Fruit fly (Drosophila melanogaster) whole organism, embryonic: ENCODE measurements around the gene CG32163.

Experiments used
- Blimp-1 ChIP-seq: fragments of 200-800 bp; sonication (Bioruptor generic); optimal IDR thresholded peaks from 3 replicates; lab custom pipeline; 2018; ENCODE audit warnings: missing biosample characterization, missing genetic modification characterization, mild to moderate bottlenecking, moderate library complexity, missing genetic modification reagents
- CG10147 ChIP-seq: fragments of 200-800 bp; sonication (Bioruptor generic); optimal IDR thresholded peaks from 2 replicates; lab custom pipeline; 2019; ENCODE audit warnings: missing biosample characterization, mild to moderate bottlenecking, missing genetic modification characterization, moderate library complexity
- CG10274 ChIP-seq: fragments of 200-800 bp; sonication (Bioruptor generic); optimal IDR thresholded peaks from 3 replicates; lab custom pipeline; 2017; ENCODE audit warnings: missing biosample characterization, mild to moderate bottlenecking, missing genetic modification characterization
- CG10462 ChIP-seq: fragments of 200-800 bp; sonication (Bioruptor generic); optimal IDR thresholded peaks from 2 replicates; lab custom pipeline; 2016; ENCODE audit warnings: missing biosample characterization, missing genetic modification characterization
- CG12744 ChIP-seq: fragments of 200-800 bp; sonication (Bioruptor generic); optimal IDR thresholded peaks from 2 replicates; lab custom pipeline; 2016; ENCODE audit warnings: missing biosample characterization, missing genetic modification characterization
- CG13123 ChIP-seq: fragments of 200-800 bp; sonication (Bioruptor generic); optimal IDR thresholded peaks from 2 replicates; lab custom pipeline; 2016; ENCODE audit warnings: missing biosample characterization, missing genetic modification characterization
- CG13424 ChIP-seq: fragments of 200-800 bp; sonication (Bioruptor generic); optimal IDR thresholded peaks from 2 replicates; lab custom pipeline; 2019; ENCODE audit warnings: missing biosample characterization, mild to moderate bottlenecking, missing genetic modification characterization, moderate library complexity
- CG15601 ChIP-seq: fragments of 200-800 bp; sonication (Bioruptor generic); optimal IDR thresholded peaks from 3 replicates; lab custom pipeline; 2019; ENCODE audit warnings: missing biosample characterization, mild to moderate bottlenecking, missing genetic modification characterization, moderate library complexity
- CG15696 ChIP-seq: fragments of 200-800 bp; sonication (Bioruptor generic); optimal IDR thresholded peaks from 2 replicates; lab custom pipeline; 2019; ENCODE audit warnings: missing biosample characterization, mild to moderate bottlenecking, missing genetic modification characterization, moderate library complexity
- CG1602 ChIP-seq: fragments of 200-800 bp; sonication (Bioruptor generic); optimal IDR thresholded peaks from 3 replicates; lab custom pipeline; 2016; ENCODE audit warnings: missing biosample characterization, missing genetic modification characterization
- CG16863 ChIP-seq: fragments of 200-800 bp; sonication (Bioruptor generic); optimal IDR thresholded peaks from 3 replicates; lab custom pipeline; 2016; ENCODE audit warnings: missing biosample characterization, missing genetic modification characterization
- CG18476 ChIP-seq: fragments of 200-800 bp; sonication (Bioruptor generic); optimal IDR thresholded peaks from 2 replicates; lab custom pipeline; 2016; ENCODE audit warnings: missing biosample characterization, mild to moderate bottlenecking, missing genetic modification characterization
- CG2116 ChIP-seq: fragments of 200-800 bp; sonication (Bioruptor generic); optimal IDR thresholded peaks from 3 replicates; lab custom pipeline; 2018; ENCODE audit warnings: missing biosample characterization, mild to moderate bottlenecking, missing genetic modification characterization
- CG2678 ChIP-seq: fragments of 200-800 bp; sonication (Bioruptor generic); optimal IDR thresholded peaks from 3 replicates; lab custom pipeline; 2019; ENCODE audit warnings: missing biosample characterization, mild to moderate bottlenecking, missing genetic modification characterization, moderate library complexity
- CG2875 ChIP-seq: fragments of 200-800 bp; sonication (Bioruptor generic); optimal IDR thresholded peaks from 2 replicates; lab custom pipeline; 2017; ENCODE audit warnings: missing biosample characterization, mild to moderate bottlenecking, missing genetic modification characterization, missing genetic modification reagents
- CG4404 ChIP-seq: fragments of 200-800 bp; sonication (Bioruptor generic); IDR thresholded peaks from 2 replicates; pipeline ENCODE4 v1.3.6; 2022; ENCODE audit warnings: missing biosample characterization, missing genetic modification characterization
- CG4424 ChIP-seq: fragments of 200-800 bp; sonication (Bioruptor generic); optimal IDR thresholded peaks from 3 replicates; lab custom pipeline; 2016; ENCODE audit warnings: missing biosample characterization, missing genetic modification characterization
- CG7745 ChIP-seq: fragments of 200-800 bp; sonication (Bioruptor generic); optimal IDR thresholded peaks from 2 replicates; lab custom pipeline; 2018; ENCODE audit warnings: missing biosample characterization, mild to moderate bottlenecking, missing genetic modification characterization, moderate library complexity
- CG8478 ChIP-seq: fragments of >200 bp; optimal IDR thresholded peaks from 2 replicates; lab custom pipeline; 2018
- CG9817 ChIP-seq: fragments of 200-800 bp; sonication (Bioruptor generic); optimal IDR thresholded peaks from 2 replicates; lab custom pipeline; 2018; ENCODE audit warnings: missing biosample characterization, mild to moderate bottlenecking, missing genetic modification characterization, moderate library complexity
- Dek ChIP-seq: fragments of 200-800 bp; sonication (Bioruptor generic); optimal IDR thresholded peaks from 3 replicates; lab custom pipeline; 2019; ENCODE audit warnings: missing biosample characterization, mild to moderate bottlenecking, missing genetic modification characterization, moderate library complexity
- Fer1 ChIP-seq: fragments of 200-800 bp; sonication (Bioruptor generic); optimal IDR thresholded peaks from 2 replicates; lab custom pipeline; 2017; ENCODE audit warnings: missing biosample characterization, mild to moderate bottlenecking, missing genetic modification characterization
- Lhr ChIP-seq: fragments of 200-800 bp; sonication (Bioruptor generic); optimal IDR thresholded peaks from 3 replicates; lab custom pipeline; 2017; ENCODE audit warnings: mild to moderate bottlenecking, missing biosample characterization, missing genetic modification reagents, missing genetic modification characterization
- Med ChIP-seq: fragments of 200-800 bp; sonication (Bioruptor generic); peaks from one replicate; lab custom pipeline; 2016; ENCODE audit warnings: missing biosample characterization, missing genetic modification characterization, mild to moderate bottlenecking, inconsistent platforms, moderate library complexity
- Myb ChIP-seq: fragments of 200-800 bp; sonication (Bioruptor generic); optimal IDR thresholded peaks from 2 replicates; lab custom pipeline; 2016; ENCODE audit warnings: missing biosample characterization, missing genetic modification characterization
- Oli ChIP-seq: fragments of 200-800 bp; sonication (Bioruptor generic); optimal IDR thresholded peaks from 2 replicates; lab custom pipeline; 2018; ENCODE audit warnings: missing biosample characterization, mild to moderate bottlenecking, missing genetic modification characterization, moderate library complexity
- Pdp1 ChIP-seq, 2 experiments: fragments of 200-800 bp; sonication (Bioruptor generic); optimal IDR thresholded peaks; 3 replicates each; lab custom pipeline; 2016; ENCODE audit warnings: missing biosample characterization in 2 of 2, missing genetic modification characterization in 2 of 2, mild to moderate bottlenecking in 1 of 2, moderate library complexity in 1 of 2
- Sox100B ChIP-seq: fragments of 200-800 bp; sonication (Bioruptor generic); optimal IDR thresholded peaks from 3 replicates; lab custom pipeline; 2018; ENCODE audit warnings: missing biosample characterization, mild to moderate bottlenecking, missing genetic modification characterization
- Ssrp ChIP-seq: fragments of 200-800 bp; sonication (Bioruptor generic); optimal IDR thresholded peaks from 2 replicates; lab custom pipeline; 2018; ENCODE audit warnings: missing biosample characterization, mild to moderate bottlenecking, missing genetic modification characterization, moderate library complexity
- YL-1 ChIP-seq: fragments of 200-800 bp; sonication (Bioruptor generic); optimal IDR thresholded peaks from 3 replicates; lab custom pipeline; 2017; ENCODE audit warnings: missing biosample characterization, mild to moderate bottlenecking, missing genetic modification characterization
- amos ChIP-seq: fragments of 200-800 bp; sonication (Bioruptor generic); IDR thresholded peaks from 2 replicates; pipeline ENCODE4 v1.3.6; 2022; ENCODE audit warnings: missing biosample characterization, missing genetic modification characterization; ENCODE audit not compliant: partially characterized antibody
- ap ChIP-seq: fragments of 200-800 bp; sonication (Bioruptor generic); IDR thresholded peaks from 2 replicates; pipeline ENCODE4 v1.3.6; 2022; ENCODE audit warnings: missing biosample characterization, missing genetic modification characterization
- bcd ChIP-seq: fragments of 200-800 bp; sonication (Bioruptor generic); optimal IDR thresholded peaks from 2 replicates; lab custom pipeline; 2017; ENCODE audit warnings: missing biosample characterization, mild to moderate bottlenecking, missing genetic modification characterization
- bsh ChIP-seq, 2 experiments: fragments of 200-800 bp; sonication (Bioruptor generic); optimal IDR thresholded peaks; 2 replicates each; lab custom pipeline; 2017 to 2018; ENCODE audit warnings: mild to moderate bottlenecking in 2 of 2, missing biosample characterization in 2 of 2, missing genetic modification characterization in 2 of 2, moderate library complexity in 1 of 2
- chn ChIP-seq: fragments of 200-800 bp; sonication (Bioruptor generic); optimal IDR thresholded peaks from 2 replicates; lab custom pipeline; 2016; ENCODE audit warnings: missing biosample characterization, missing genetic modification characterization
- dimm ChIP-seq: fragments of 200-800 bp; sonication (Bioruptor generic); IDR thresholded peaks from 2 replicates; pipeline ENCODE4 v1.3.6; 2022; ENCODE audit warnings: missing biosample characterization, missing genetic modification characterization
- disco-r ChIP-seq: fragments of 200-800 bp; sonication (Bioruptor generic); optimal IDR thresholded peaks from 2 replicates; lab custom pipeline; 2016; ENCODE audit warnings: missing biosample characterization, missing genetic modification characterization
- eve ChIP-seq, 2 experiments: fragments of >200 bp; optimal IDR thresholded peaks; 2 replicates each; lab custom pipeline; 2017; ENCODE audit warnings: missing biosample characterization in 2 of 2, missing genetic modification characterization in 2 of 2
- ewg ChIP-seq: fragments of 200-800 bp; sonication (Bioruptor generic); optimal IDR thresholded peaks from 3 replicates; lab custom pipeline; 2017; ENCODE audit warnings: mild to moderate bottlenecking, missing biosample characterization, missing genetic modification reagents, missing genetic modification characterization
- fd102C ChIP-seq: fragments of 200-800 bp; sonication (Bioruptor generic); optimal IDR thresholded peaks from 2 replicates; lab custom pipeline; 2018; ENCODE audit warnings: missing biosample characterization, mild to moderate bottlenecking, missing genetic modification characterization, moderate library complexity
- h ChIP-seq: fragments of >200 bp; optimal IDR thresholded peaks from 2 replicates; lab custom pipeline; 2017
- hbn ChIP-seq: fragments of 200-800 bp; sonication (Bioruptor generic); IDR thresholded peaks from 2 replicates; pipeline ENCODE4 v1.3.6; 2022; ENCODE audit warnings: missing biosample characterization, missing genetic modification characterization; ENCODE audit not compliant: partially characterized antibody
- insv ChIP-seq, 2 experiments: fragments of 200-800 bp; sonication (Bioruptor generic); optimal IDR thresholded peaks; 3 replicates each; lab custom pipeline; 2016 to 2018; ENCODE audit warnings: missing biosample characterization in 2 of 2, missing genetic modification characterization in 2 of 2
- repo ChIP-seq: fragments of 200-800 bp; sonication (Bioruptor generic); optimal IDR thresholded peaks from 2 replicates; lab custom pipeline; 2016; ENCODE audit warnings: missing biosample characterization, missing genetic modification characterization
- salm ChIP-seq: fragments of 200-800 bp; sonication (Bioruptor generic); optimal IDR thresholded peaks from 2 replicates; lab custom pipeline; 2018; ENCODE audit warnings: missing biosample characterization, mild to moderate bottlenecking, missing genetic modification characterization
- slbo ChIP-seq: fragments of 200-800 bp; sonication (Bioruptor generic); IDR thresholded peaks from 2 replicates; pipeline ENCODE4 v1.3.6; 2022; ENCODE audit warnings: missing biosample characterization, missing genetic modification characterization
- sqz ChIP-seq: fragments of 200-800 bp; sonication (Bioruptor generic); optimal IDR thresholded peaks from 3 replicates; lab custom pipeline; 2018; ENCODE audit warnings: missing biosample characterization, mild to moderate bottlenecking, missing genetic modification characterization
- tup ChIP-seq: fragments of 200-800 bp; sonication (Bioruptor generic); optimal IDR thresholded peaks from 2 replicates; lab custom pipeline; 2016; ENCODE audit warnings: missing biosample characterization, mild to moderate bottlenecking, missing genetic modification characterization, moderate library complexity
- zen2 ChIP-seq: fragments of 200-800 bp; sonication (Bioruptor generic); IDR thresholded peaks from 3 replicates; pipeline ENCODE4 v1.3.6; 2022; ENCODE audit warnings: missing biosample characterization, missing genetic modification characterization; ENCODE audit not compliant: partially characterized antibody
- zfh1 ChIP-seq: fragments of 200-800 bp; sonication (Bioruptor generic); IDR thresholded peaks from 3 replicates; pipeline ENCODE4 v1.3.6; 2022; ENCODE audit warnings: missing biosample characterization, missing genetic modification characterization

CG32163 gene

DNA sequence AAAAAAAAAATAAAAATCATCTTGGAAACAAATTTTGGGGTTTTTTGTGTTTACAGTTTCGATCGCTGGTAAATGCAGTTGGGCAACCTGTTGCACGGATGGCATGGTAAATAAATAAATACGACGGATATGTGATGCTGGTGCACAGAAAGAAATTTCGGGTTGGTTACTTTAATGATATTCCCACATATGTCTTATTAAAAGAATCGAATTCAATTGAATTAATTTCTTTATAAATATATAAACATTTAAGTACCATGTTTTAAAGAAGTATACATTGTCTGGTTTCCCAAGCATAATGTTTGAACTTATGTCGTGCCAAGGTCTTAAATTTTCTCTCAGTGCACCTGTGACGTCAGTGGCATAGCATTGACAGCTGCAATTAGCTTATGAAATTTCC lies 19.5 kb upstream of the CG32163 start (continued):
- peak; percentile 12 for TF ChIP-seq CG10147 (GFP tag; lab: Kevin White, UChicago)
- TF ChIP-seq zen2 (GFP tag; lab: Robert Waterston, UW), result no peak
- no peak for TF ChIP-seq CG10462 (GFP tag; lab: Kevin White, UChicago)
- no peak for TF ChIP-seq amos (GFP tag; lab: Robert Waterston, UW)
- TF ChIP-seq zfh1 (GFP tag; lab: Robert Waterston, UW), result peak; percentile 64
- no peak for TF ChIP-seq Myb (GFP tag; lab: Kevin White, UChicago)
- no peak for TF ChIP-seq chn (GFP tag; lab: Kevin White, UChicago)
- peak; percentile 11 for TF ChIP-seq CG2116 (GFP tag; lab: Kevin White, UChicago)
- TF ChIP-seq Oli (tag; lab: Kevin White, UChicago), result peak; percentile 71
- TF ChIP-seq repo, result no peak
- TF ChIP-seq CG12744 (GFP tag; lab: Kevin White, UChicago), result no peak
- peak; percentile 38 for TF ChIP-seq Fer1 (GFP tag; lab: Kevin White, UChicago)
- no peak for TF ChIP-seq CG8478 (lab: Kevin White, UChicago)
- no peak for TF ChIP-seq Pdp1 (GFP tag; optimal IDR thresholded peaks at IDR 0.05; lab: Kevin White, UChicago)
- peak; percentile 77 for TF ChIP-seq Blimp-1
- TF ChIP-seq Lhr (GFP tag; lab: Kevin White, UChicago), result peak; percentile 23
- TF ChIP-seq sqz (GFP tag; lab: Kevin White, UChicago), result peak; percentile 9
- TF ChIP-seq CG13424 (tag; lab: Kevin White, UChicago), result peak; percentile 82
- no peak for TF ChIP-seq fd102C
- TF ChIP-seq bsh (GFP tag; optimal IDR thresholded peaks at IDR 0.05; lab: Kevin White, UChicago), result peak in 1 of 2 experiments; percentile 84
- TF ChIP-seq CG4424 (GFP tag; lab: Kevin White, UChicago), result peak; percentile 65
- no peak for TF ChIP-seq h (lab: Kevin White, UChicago)
- TF ChIP-seq slbo (GFP tag; lab: Robert Waterston, UW), result peak; percentile 35
- TF ChIP-seq CG13123 (GFP tag; lab: Kevin White, UChicago), result no peak
- TF ChIP-seq insv (GFP tag; optimal IDR thresholded peaks at IDR 0.05; lab: Kevin White, UChicago), result no peak
- no peak for TF ChIP-seq CG10274 (GFP tag; lab: Kevin White, UChicago)
- no peak for TF ChIP-seq hbn
- TF ChIP-seq bcd, result peak; percentile 46
- peak; percentile 8 for TF ChIP-seq YL-1 (GFP tag; lab: Kevin White, UChicago)
- TF ChIP-seq CG1602 (GFP tag; lab: Kevin White, UChicago), result peak; percentile 41
- no peak for TF ChIP-seq CG16863 (GFP tag; lab: Kevin White, UChicago)
- TF ChIP-seq salm (tag; lab: Kevin White, UChicago), result peak; percentile 64
- TF ChIP-seq Dek (tag; lab: Kevin White, UChicago), result no peak
- TF ChIP-seq Sox100B (GFP tag; lab: Kevin White, UChicago), result peak; percentile 68
- TF ChIP-seq CG7745 (tag; lab: Kevin White, UChicago), result no peak
- no peak for TF ChIP-seq CG4404
- peak; percentile 18 for TF ChIP-seq CG9817 (tag; lab: Kevin White, UChicago)
- TF ChIP-seq CG15696 (tag; lab: Kevin White, UChicago), result peak; percentile 61
- peak; percentile 70 for TF ChIP-seq ewg (GFP tag; lab: Kevin White, UChicago)
- 0 out of 2 replicates have a peak, but pooled peaks have one; percentile 22 for TF ChIP-seq ap (GFP tag; lab: Robert Waterston, UW)
- TF ChIP-seq Ssrp, result peak; percentile 72
- no peak for TF ChIP-seq dimm (GFP tag; lab: Robert Waterston, UW)
- TF ChIP-seq CG18476, result no peak
- TF ChIP-seq disco-r, result no peak
- peak; percentile 50 for TF ChIP-seq CG2875 (GFP tag; lab: Kevin White, UChicago)
- peak; percentile 77 for TF ChIP-seq CG2678 (tag; lab: Kevin White, UChicago)
- no peak for TF ChIP-seq tup (GFP tag; lab: Kevin White, UChicago)
- peak; percentile 39 for TF ChIP-seq Med (GFP tag; lab: Kevin White, UChicago)
- TF ChIP-seq CG15601 (tag; lab: Kevin White, UChicago), result peak; percentile 73
- TF ChIP-seq eve (GFP tag; optimal IDR thresholded peaks at IDR 0.05; lab: Kevin White, UChicago), result peak in 1 of 2 experiments; percentile 76
